Fruit fly (Drosophila melanogaster) whole organism, embryonic: Measurements from ENCODE around the gene gammaTub37C.

ENCODE experiments used
- Adf1 ChIP-seq: fragments of 200-800 bp; sonication (Bioruptor generic); IDR thresholded peaks from 2 replicates; pipeline ENCODE4 v1.3.6; 2022; ENCODE audit warnings: missing biosample characterization, missing genetic modification characterization
- Blimp-1 ChIP-seq: fragments of 200-800 bp; sonication (Bioruptor generic); optimal IDR thresholded peaks from 3 replicates; lab custom pipeline; 2018; ENCODE audit warnings: missing biosample characterization, missing genetic modification characterization, mild to moderate bottlenecking, moderate library complexity, missing genetic modification reagents
- Bteb2 ChIP-seq: fragments of 200-800 bp; sonication (Bioruptor generic); optimal IDR thresholded peaks from 2 replicates; lab custom pipeline; 2016; ENCODE audit warnings: missing biosample characterization, missing genetic modification characterization
- CG10654 ChIP-seq: fragments of 200-800 bp; sonication (Bioruptor generic); optimal IDR thresholded peaks from 2 replicates; lab custom pipeline; 2016; ENCODE audit warnings: missing biosample characterization, missing genetic modification characterization
- CG11696 ChIP-seq: fragments of 200-800 bp; sonication (Bioruptor generic); IDR thresholded peaks from 2 replicates; pipeline ENCODE4 v1.3.6; 2022; ENCODE audit warnings: missing biosample characterization, missing genetic modification characterization
- CG13123 ChIP-seq: fragments of 200-800 bp; sonication (Bioruptor generic); optimal IDR thresholded peaks from 2 replicates; lab custom pipeline; 2016; ENCODE audit warnings: missing biosample characterization, missing genetic modification characterization
- CG13894 ChIP-seq: fragments of 200-800 bp; sonication (Bioruptor generic); optimal IDR thresholded peaks from 3 replicates; lab custom pipeline; 2018; ENCODE audit warnings: missing biosample characterization, mild to moderate bottlenecking, missing genetic modification characterization, moderate library complexity
- CG14014 ChIP-seq: fragments of 200-800 bp; sonication (Bioruptor generic); IDR thresholded peaks from 2 replicates; pipeline ENCODE4 v1.3.6; 2022; ENCODE audit warnings: missing biosample characterization, missing genetic modification characterization
- CG16863 ChIP-seq: fragments of 200-800 bp; sonication (Bioruptor generic); optimal IDR thresholded peaks from 3 replicates; lab custom pipeline; 2016; ENCODE audit warnings: missing biosample characterization, missing genetic modification characterization
- CG17385 ChIP-seq: fragments of 200-800 bp; sonication (Bioruptor generic); optimal IDR thresholded peaks from 3 replicates; lab custom pipeline; 2018; ENCODE audit warnings: missing biosample characterization, mild to moderate bottlenecking, missing genetic modification characterization
- CG17912 ChIP-seq: fragments of 200-800 bp; sonication (Bioruptor generic); optimal IDR thresholded peaks from 2 replicates; lab custom pipeline; 2018; ENCODE audit warnings: missing biosample characterization, mild to moderate bottlenecking, missing genetic modification characterization
- CG31388 ChIP-seq: fragments of 200-800 bp; sonication (Bioruptor generic); optimal IDR thresholded peaks from 2 replicates; lab custom pipeline; 2016; ENCODE audit warnings: missing biosample characterization, missing genetic modification characterization
- CG32767 ChIP-seq: fragments of 200-800 bp; sonication (Bioruptor generic); IDR thresholded peaks from 2 replicates; pipeline ENCODE4 v1.3.6; 2022; ENCODE audit warnings: missing biosample characterization, missing genetic modification characterization
- CG33557 ChIP-seq: fragments of 200-800 bp; sonication (Bioruptor generic); optimal IDR thresholded peaks from 2 replicates; lab custom pipeline; 2019; ENCODE audit warnings: missing biosample characterization, mild to moderate bottlenecking, missing genetic modification characterization, moderate library complexity
- CG34376 ChIP-seq: fragments of 200-800 bp; sonication (Bioruptor generic); optimal IDR thresholded peaks from 2 replicates; lab custom pipeline; 2018; ENCODE audit warnings: missing biosample characterization, mild to moderate bottlenecking, missing genetic modification characterization
- CG34422 ChIP-seq: fragments of 200-800 bp; sonication (Bioruptor generic); IDR thresholded peaks from 3 replicates; pipeline ENCODE4 v1.3.6; 2022; ENCODE audit warnings: missing biosample characterization, missing genetic modification characterization
- CG4730 ChIP-seq: fragments of 200-800 bp; sonication (Bioruptor generic); IDR thresholded peaks from 2 replicates; pipeline ENCODE4 v1.3.6; 2022; ENCODE audit warnings: missing biosample characterization, missing genetic modification characterization
- CG5953 ChIP-seq: fragments of 200-800 bp; sonication (Bioruptor generic); IDR thresholded peaks from 2 replicates; pipeline ENCODE4 v1.3.6; 2022; ENCODE audit warnings: missing biosample characterization, missing genetic modification characterization
- CG8281 ChIP-seq: fragments of 200-800 bp; sonication (Bioruptor generic); optimal IDR thresholded peaks from 2 replicates; lab custom pipeline; 2018; ENCODE audit warnings: missing biosample characterization, mild to moderate bottlenecking, missing genetic modification characterization, moderate library complexity
- CG8765 ChIP-seq: fragments of 200-800 bp; sonication (Bioruptor generic); IDR thresholded peaks from 2 replicates; pipeline ENCODE4 v1.3.6; 2022; ENCODE audit warnings: missing biosample characterization, missing genetic modification characterization
- CG9876 ChIP-seq: fragments of 200-800 bp; sonication (Bioruptor generic); optimal IDR thresholded peaks from 2 replicates; lab custom pipeline; 2016; ENCODE audit warnings: missing biosample characterization, missing genetic modification characterization
- CTCF ChIP-seq: fragments of 200-800 bp; sonication (Bioruptor generic); optimal IDR thresholded peaks from 2 replicates; lab custom pipeline; 2017; ENCODE audit warnings: missing biosample characterization, mild to moderate bottlenecking, missing genetic modification characterization, moderate library complexity
- D ChIP-seq, 2 experiments: fragments of 200-800 bp in 1 of 2; fragments of >200 bp in 1 of 2; sonication (Bioruptor generic) in 1 of 2; optimal IDR thresholded peaks; 2 replicates in 1 of 2; 3 replicates in 1 of 2; lab custom pipeline; 2017; ENCODE audit warnings: mild to moderate bottlenecking in 1 of 2, missing biosample characterization in 1 of 2, missing genetic modification characterization in 1 of 2, missing genetic modification reagents in 1 of 2
- Deaf1 ChIP-seq: fragments of 200-800 bp; optimal IDR thresholded peaks from 3 replicates; lab custom pipeline; 2019; ENCODE audit warnings: missing biosample characterization, mild to moderate bottlenecking, missing genetic modification characterization, moderate library complexity
- Dek ChIP-seq: fragments of 200-800 bp; sonication (Bioruptor generic); optimal IDR thresholded peaks from 3 replicates; lab custom pipeline; 2019; ENCODE audit warnings: missing biosample characterization, mild to moderate bottlenecking, missing genetic modification characterization, moderate library complexity
- Dref ChIP-seq: fragments of 200-800 bp; sonication (Bioruptor generic); IDR thresholded peaks from 2 replicates; pipeline ENCODE4 v1.3.6; 2022; ENCODE audit warnings: missing biosample characterization, missing genetic modification characterization
- Elba2 ChIP-seq: fragments of 200-800 bp; sonication (Bioruptor generic); optimal IDR thresholded peaks from 3 replicates; lab custom pipeline; 2016; ENCODE audit warnings: missing biosample characterization, missing genetic modification characterization
- HLH54F ChIP-seq: fragments of 200-800 bp; sonication (Bioruptor generic); optimal IDR thresholded peaks from 3 replicates; lab custom pipeline; 2016; ENCODE audit warnings: missing biosample characterization, missing genetic modification characterization
- HmgD ChIP-seq: fragments of 200-800 bp; sonication (Bioruptor generic); optimal IDR thresholded peaks from 3 replicates; lab custom pipeline; 2016; ENCODE audit warnings: missing biosample characterization, missing genetic modification characterization
- Rx ChIP-seq: fragments of 200-800 bp; sonication (Bioruptor generic); IDR thresholded peaks from 2 replicates; pipeline ENCODE4 v1.3.6; 2022; ENCODE audit warnings: missing biosample characterization, missing genetic modification characterization
- Sin3A ChIP-seq: fragments of >200 bp; optimal IDR thresholded peaks from 2 replicates; lab custom pipeline; 2018
- Sry-β ChIP-seq: fragments of 200-800 bp; sonication (Bioruptor generic); optimal IDR thresholded peaks from 2 replicates; lab custom pipeline; 2018; ENCODE audit warnings: missing biosample characterization, mild to moderate bottlenecking, missing genetic modification characterization, moderate library complexity
- Sry-δ ChIP-seq: fragments of 200-800 bp; sonication (Bioruptor generic); optimal IDR thresholded peaks from 2 replicates; lab custom pipeline; 2016; ENCODE audit warnings: missing biosample characterization, missing genetic modification characterization
- Tbp ChIP-seq: fragments of >200 bp; optimal IDR thresholded peaks from 2 replicates; lab custom pipeline; 2018; ENCODE audit warnings: missing biosample characterization, missing genetic modification characterization
- ab ChIP-seq: fragments of 200-800 bp; sonication (Bioruptor generic); optimal IDR thresholded peaks from 2 replicates; lab custom pipeline; 2016; ENCODE audit warnings: missing biosample characterization, missing genetic modification characterization
- az2 ChIP-seq: fragments of 200-800 bp; sonication (Bioruptor generic); optimal IDR thresholded peaks from 3 replicates; lab custom pipeline; 2016; ENCODE audit warnings: missing biosample characterization, missing genetic modification characterization
- bbx ChIP-seq: fragments of 200-800 bp; sonication (Bioruptor generic); IDR thresholded peaks from 2 replicates; pipeline ENCODE4 v1.3.6; 2022; ENCODE audit warnings: missing biosample characterization, missing genetic modification characterization; ENCODE audit not compliant: partially characterized antibody
- br ChIP-seq: fragments of >200 bp; optimal IDR thresholded peaks from 2 replicates; lab custom pipeline; 2017
- cwo ChIP-seq: fragments of 200-800 bp; sonication (Bioruptor generic); optimal IDR thresholded peaks from 3 replicates; lab custom pipeline; 2017; ENCODE audit warnings: missing biosample characterization, missing genetic modification characterization, mild to moderate bottlenecking, moderate library complexity, missing genetic modification reagents
- en ChIP-seq: fragments of 200-800 bp; sonication (Bioruptor generic); optimal IDR thresholded peaks from 2 replicates; lab custom pipeline; 2016; ENCODE audit warnings: missing biosample characterization, missing genetic modification characterization
- fd96Cb ChIP-seq: fragments of 200-800 bp; sonication (Bioruptor generic); optimal IDR thresholded peaks from 2 replicates; lab custom pipeline; 2018; ENCODE audit warnings: missing biosample characterization, mild to moderate bottlenecking, missing genetic modification characterization, moderate library complexity
- gcm2 ChIP-seq: fragments of 200-800 bp; sonication (Bioruptor generic); optimal IDR thresholded peaks from 2 replicates; lab custom pipeline; 2016; ENCODE audit warnings: missing biosample characterization, missing genetic modification characterization
- gfzf ChIP-seq: fragments of 200-800 bp; sonication (Bioruptor generic); optimal IDR thresholded peaks from 2 replicates; lab custom pipeline; 2016; ENCODE audit warnings: missing biosample characterization, mild to moderate bottlenecking, missing genetic modification characterization, moderate library complexity
- maf-S ChIP-seq: fragments of 200-800 bp; sonication (Bioruptor generic); optimal IDR thresholded peaks from 2 replicates; lab custom pipeline; 2016; ENCODE audit warnings: missing biosample characterization, missing genetic modification characterization
- mld ChIP-seq: fragments of 200-800 bp; sonication (Bioruptor generic); IDR thresholded peaks from 3 replicates; pipeline ENCODE4 v1.3.6; 2022; ENCODE audit warnings: missing biosample characterization, missing genetic modification characterization; ENCODE audit not compliant: partially characterized antibody
- nmo ChIP-seq: fragments of 200-800 bp; sonication (Bioruptor generic); optimal IDR thresholded peaks from 2 replicates; lab custom pipeline; 2018; ENCODE audit warnings: missing biosample characterization, mild to moderate bottlenecking, missing genetic modification characterization, moderate library complexity
- pan ChIP-seq, 4 experiments: fragments of >200 bp in 3 of 4; fragments of 200-800 bp in 1 of 4; sonication (Bioruptor generic) in 1 of 4; optimal IDR thresholded peaks in 3 of 4; IDR thresholded peaks in 1 of 4; 2 replicates each; pipeline versions ENCODE4 v1.3.6 to Lab custom; 2017 to 2022; ENCODE audit warnings: missing biosample characterization in 2 of 4, missing genetic modification characterization in 2 of 4, mixed read lengths in 1 of 4
- pho ChIP-seq: fragments of 200-800 bp; sonication (Bioruptor generic); optimal IDR thresholded peaks from 2 replicates; lab custom pipeline; 2016; ENCODE audit warnings: missing biosample characterization, missing genetic modification characterization
- ssp ChIP-seq: fragments of 200-800 bp; sonication (Bioruptor generic); IDR thresholded peaks from 2 replicates; pipeline ENCODE4 v1.3.6; 2022; ENCODE audit warnings: missing biosample characterization, missing genetic modification characterization
- sug ChIP-seq: fragments of 200-800 bp; optimal IDR thresholded peaks from 2 replicates; lab custom pipeline; 2019; ENCODE audit warnings: missing biosample characterization, mild to moderate bottlenecking, missing genetic modification characterization, moderate library complexity
- vfl ChIP-seq: fragments of 200-800 bp; sonication (Bioruptor generic); optimal IDR thresholded peaks from 2 replicates; lab custom pipeline; 2016; ENCODE audit warnings: missing biosample characterization, missing genetic modification characterization
- vvl ChIP-seq: fragments of 200-800 bp; sonication (Bioruptor generic); IDR thresholded peaks from 2 replicates; pipeline ENCODE4 v1.3.6; 2022; ENCODE audit warnings: missing biosample characterization, missing genetic modification characterization

The gammaTub37C gene

dm6 chr2L:19190195-19190594, 4.7 kb upstream of the gammaTub37C start, which contains the start of gene drl (continued):
- TF ChIP-seq sug (tag; lab: Kevin White, UChicago): peak; percentile 15
- no peak for TF ChIP-seq HLH54F (GFP tag; lab: Kevin White, UChicago)
- TF ChIP-seq CG16863: no peak
- no peak for TF ChIP-seq Sry-δ (GFP tag; lab: Kevin White, UChicago)
- no peak for TF ChIP-seq nmo (GFP tag; lab: Kevin White, UChicago)
- no peak; the same call in 1 of the 2 replicates for TF ChIP-seq CG14014 (GFP tag; lab: Robert Waterston, UW)
- TF ChIP-seq Sry-β: peak; percentile 34
- TF ChIP-seq CG8281 (tag; lab: Kevin White, UChicago): no peak
- TF ChIP-seq Adf1 (GFP tag; lab: Robert Waterston, UW): no peak; the same call in 1 of the 2 replicates
- TF ChIP-seq maf-S: peak; percentile 10
- peak; percentile 76 for TF ChIP-seq CTCF (GFP tag; lab: Kevin White, UChicago)
- no peak for TF ChIP-seq pan (optimal IDR thresholded peaks at IDR 0.05; lab: Kevin White, UChicago)
- TF ChIP-seq pan (GFP tag; optimal IDR thresholded peaks at IDR 0.05 in 1 of 2, IDR thresholded peaks at IDR 0.05 in 1 of 2): no peak
- peak; percentile 16 for TF ChIP-seq Bteb2
- peak; percentile 71 for TF ChIP-seq bbx (GFP tag; lab: Robert Waterston, UW)
- peak; percentile 52 for TF ChIP-seq CG17912 (GFP tag; lab: Kevin White, UChicago)
- TF ChIP-seq CG31388: no peak
- TF ChIP-seq HmgD (GFP tag; lab: Kevin White, UChicago): peak; percentile 23
- no peak for TF ChIP-seq CG8765 (GFP tag; lab: Robert Waterston, UW)
- TF ChIP-seq Dref (GFP tag; lab: Robert Waterston, UW): no peak
- TF ChIP-seq CG34376: peak; percentile 53
- TF ChIP-seq gfzf (GFP tag; lab: Kevin White, UChicago): no peak
- TF ChIP-seq Sin3A: no peak
- peak; percentile 92 for TF ChIP-seq Deaf1 (tag; lab: Kevin White, UChicago)
- no peak for TF ChIP-seq CG5953 (GFP tag; lab: Robert Waterston, UW)
- TF ChIP-seq CG13123 (GFP tag; lab: Kevin White, UChicago): no peak
- no peak for TF ChIP-seq Blimp-1 (GFP tag; lab: Kevin White, UChicago)
- peak; percentile 62 for TF ChIP-seq Elba2 (GFP tag; lab: Kevin White, UChicago)
- peak; percentile 63; the same call in 1 of the 2 replicates for TF ChIP-seq vvl
- no peak for TF ChIP-seq CG9876
- no peak for TF ChIP-seq ssp
- TF ChIP-seq CG13894 (tag; lab: Kevin White, UChicago): no peak
- TF ChIP-seq CG11696 (GFP tag; lab: Robert Waterston, UW): no peak; the same call in 1 of the 2 replicates
- peak; percentile 29 for TF ChIP-seq CG33557 (GFP tag; lab: Kevin White, UChicago)
- 0 out of 3 replicates have a peak, but pooled peaks have one; percentile 59 for TF ChIP-seq mld (GFP tag; lab: Robert Waterston, UW)
- TF ChIP-seq CG32767 (GFP tag; lab: Robert Waterston, UW): no peak
- no peak for TF ChIP-seq pho (GFP tag; lab: Kevin White, UChicago)
- peak; percentile 28 for TF ChIP-seq CG17385
- peak; percentile 69 for TF ChIP-seq D (optimal IDR thresholded peaks at IDR 0.05; lab: Kevin White, UChicago)
- TF ChIP-seq D (GFP tag; optimal IDR thresholded peaks at IDR 0.05; lab: Kevin White, UChicago): no peak
- no peak for TF ChIP-seq CG4730 (GFP tag; lab: Robert Waterston, UW)
- no peak for TF ChIP-seq gcm2 (GFP tag; lab: Kevin White, UChicago)
- no peak for TF ChIP-seq ab (GFP tag; lab: Kevin White, UChicago)
- TF ChIP-seq CG34422 (GFP tag; lab: Robert Waterston, UW): no peak
- TF ChIP-seq Tbp (GFP tag; lab: Kevin White, UChicago): no peak
- no peak for TF ChIP-seq vfl (GFP tag; lab: Kevin White, UChicago)
- no peak for TF ChIP-seq Rx (GFP tag; lab: Robert Waterston, UW)
- no peak for TF ChIP-seq en (GFP tag; lab: Kevin White, UChicago)
- TF ChIP-seq cwo (GFP tag; lab: Kevin White, UChicago): no peak
- TF ChIP-seq Dek (tag; lab: Kevin White, UChicago): no peak
- no peak for TF ChIP-seq CG10654 (GFP tag; lab: Kevin White, UChicago)
- TF ChIP-seq fd96Cb (tag; lab: Kevin White, UChicago): no peak
- TF ChIP-seq br (lab: Kevin White, UChicago): no peak
- TF ChIP-seq az2 (GFP tag; lab: Kevin White, UChicago): no peak
